Fruit fly (Drosophila melanogaster): ENCODE measurements around the gene Ras64B.
A peak's percentile ranks its signal among the peaks of the same experiment; 100 is the strongest.

Ras64B gene

dm6 chr3L:4108844-4109494 is 29.9 kb upstream of the Ras64B start (continued):
- TF ChIP-seq zfh1 (GFP tag; IDR thresholded peaks at IDR 0.05) (peak; percentile 60; the same call in 2 of the 3 replicates), pzg (GFP tag; optimal IDR thresholded peaks at IDR 0.05) (no peak), Ptx1 (GFP tag; IDR thresholded peaks at IDR 0.05) (peak; percentile 74), CG33213 (GFP tag; optimal IDR thresholded peaks at IDR 0.05) (peak; percentile 63), CG7987 (GFP tag; optimal IDR thresholded peaks at IDR 0.05) (no peak), Dll (GFP tag; IDR thresholded peaks at IDR 0.05; ENCODE audit: partially characterized antibody) (no peak), CG4328 (GFP tag; optimal IDR thresholded peaks at IDR 0.05) (peak; percentile 37), CG6272 (GFP tag; IDR thresholded peaks at IDR 0.05) (peak; percentile 58), CG15514 (GFP tag; optimal IDR thresholded peaks at IDR 0.05) (peak; percentile 51), sim (GFP tag; IDR thresholded peaks at IDR 0.05) (peak; percentile 71), gem (tag; optimal IDR thresholded peaks at IDR 0.05) (peak; percentile 82), slbo (GFP tag; IDR thresholded peaks at IDR 0.05) (peak; percentile 65), repo (GFP tag; optimal IDR thresholded peaks at IDR 0.05) (peak; percentile 33), Fer1 (GFP tag; optimal IDR thresholded peaks at IDR 0.05) (peak; percentile 80), CG11085 (GFP tag; IDR thresholded peaks at IDR 0.05) (no peak), Ssrp (tag; optimal IDR thresholded peaks at IDR 0.05) (peak; percentile 70), ATbp (GFP tag; optimal IDR thresholded peaks at IDR 0.05) (peak; percentile 68), zen2 (GFP tag; IDR thresholded peaks at IDR 0.05; ENCODE audit: partially characterized antibody) (no peak), dpn (GFP tag; optimal IDR thresholded peaks at IDR 0.05) (peak; percentile 76 to 78), fd102C (GFP tag; optimal IDR thresholded peaks at IDR 0.05) (no peak), pfk (GFP tag; optimal IDR thresholded peaks at IDR 0.05) (no peak), scrt (GFP tag; optimal IDR thresholded peaks at IDR 0.05) (peak; percentile 40), wor (GFP tag; IDR thresholded peaks at IDR 0.05) (0 out of 2 replicates have a peak, but pooled peaks have one; percentile 35), sd (tag; optimal IDR thresholded peaks at IDR 0.05) (peak; percentile 81), CG10543 (GFP tag; optimal IDR thresholded peaks at IDR 0.05) (peak; percentile 71), CG10267 (tag; optimal IDR thresholded peaks at IDR 0.05) (peak; percentile 71), NfI (GFP tag; optimal IDR thresholded peaks at IDR 0.05) (peak; percentile 54), da (GFP tag; optimal IDR thresholded peaks at IDR 0.05) (peak; percentile 19), CG17802 (tag; optimal IDR thresholded peaks at IDR 0.05) (no peak), CG18599 (GFP tag; optimal IDR thresholded peaks at IDR 0.05) (peak; percentile 74), sug (tag; optimal IDR thresholded peaks at IDR 0.05) (peak; percentile 60), dmrt11E (tag; optimal IDR thresholded peaks at IDR 0.05) (peak; percentile 75), lola (GFP tag; optimal IDR thresholded peaks at IDR 0.05) (peak in 1 of 3 experiments; percentile 80), CG18011 (GFP tag; optimal IDR thresholded peaks at IDR 0.05) (peak; percentile 44), Trl (optimal IDR thresholded peaks at IDR 0.05) (no peak), Trl (GFP tag; optimal IDR thresholded peaks at IDR 0.05) (peak; percentile 62), ems (GFP tag; optimal IDR thresholded peaks at IDR 0.05) (peak; percentile 81), Abd-B (GFP tag; optimal IDR thresholded peaks at IDR 0.05) (peak; percentile 61), CG8478 (optimal IDR thresholded peaks at IDR 0.05) (no peak), crp (GFP tag; optimal IDR thresholded peaks at IDR 0.05) (peak in 1 of 2 experiments; percentile 60), ranshi (GFP tag; IDR thresholded peaks at IDR 0.05) (0 out of 2 replicates have a peak, but pooled peaks have one; percentile 36), CG10431 (GFP tag; optimal IDR thresholded peaks at IDR 0.05) (peak; percentile 50), CG17912 (GFP tag; optimal IDR thresholded peaks at IDR 0.05) (no peak), danr (GFP tag; IDR thresholded peaks at IDR 0.05) (peak; percentile 69; the same call in 1 of the 2 replicates), Dp (GFP tag; optimal IDR thresholded peaks at IDR 0.05) (no peak), Kr (GFP tag; optimal IDR thresholded peaks at IDR 0.05) (peak; percentile 29), Elba2 (GFP tag; optimal IDR thresholded peaks at IDR 0.05) (no peak), CG10959 (GFP tag; IDR thresholded peaks at IDR 0.05) (no peak), CG1647 (GFP tag; optimal IDR thresholded peaks at IDR 0.05) (peak; percentile 64)

Measured in whole organism, embryonic.